Worm (Caenorhabditis elegans) whole organism, L3 larva: ENCODE data around the gene R107.9.

Experiments used
- ama-1 ChIP-seq: fragments of 150-350 bp; optimal IDR thresholded peaks from 2 replicates; lab custom pipeline; 2018
- ceh-82 ChIP-seq: fragments of 150-350 bp; optimal IDR thresholded peaks from 2 replicates; lab custom pipeline; 2014; ENCODE audit warnings: missing biosample characterization, missing genetic modification characterization
- fos-1 ChIP-seq: fragments of 150-350 bp; optimal IDR thresholded peaks from 2 replicates; lab custom pipeline; 2014; ENCODE audit warnings: missing biosample characterization, missing genetic modification characterization
- mdl-1 ChIP-seq: fragments of 150-350 bp; optimal IDR thresholded peaks from 2 replicates; lab custom pipeline; 2014; ENCODE audit warnings: missing biosample characterization, missing genetic modification characterization

ce11 chrIII:9034133-9034532 lies 3.6 kb upstream of the R107.9 start:
- TF ChIP-seq ama-1 (lab: Kevin White, UChicago) (no peak), fos-1 (tag; lab: Kevin White, UChicago) (no peak), ceh-82 (no peak), mdl-1 (no peak)
